Fruit fly (Drosophila melanogaster): ENCODE data around the gene CG9312.

The CG9312 gene

dm6 chr3R:13782578-13782977 lies 17.0 kb downstream of the CG9312 start:
- TF ChIP-seq Rx (GFP tag; IDR thresholded peaks at IDR 0.05) (0 out of 2 replicates have a peak, but pooled peaks have one; percentile 4), Tbp (GFP tag; optimal IDR thresholded peaks at IDR 0.05) (no peak), CG11696 (GFP tag; IDR thresholded peaks at IDR 0.05) (0 out of 2 replicates have a peak, but pooled peaks have one; percentile 49), sens (GFP tag) (peak; percentile 61), fd64A (GFP tag; optimal IDR thresholded peaks at IDR 0.05) (no peak)

DNA sequence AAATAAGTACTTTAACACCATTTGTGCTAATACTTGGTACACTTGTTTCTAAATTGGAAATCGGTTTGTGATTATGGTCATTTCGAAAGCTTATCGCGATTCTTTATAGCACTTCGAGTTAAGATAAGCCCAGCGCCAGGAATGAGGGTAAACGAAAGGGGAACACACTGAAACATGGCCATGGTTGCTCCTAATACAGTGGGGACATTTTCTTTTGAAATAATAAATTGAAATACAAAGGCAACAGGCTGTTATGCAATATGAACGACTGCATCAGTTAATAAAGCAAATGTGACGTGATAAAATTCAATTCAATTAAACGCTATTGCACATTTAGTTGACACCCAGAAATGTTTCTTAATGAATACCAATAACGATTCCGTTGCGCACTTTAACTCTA lies 17.8 kb downstream of the CG9312 start:
- no peak for TF ChIP-seq gem (tag; optimal IDR thresholded peaks at IDR 0.05)
- peak in 1 of 2 experiments; percentile 68 for TF ChIP-seq Pdp1 (GFP tag; optimal IDR thresholded peaks at IDR 0.05)
- no peak for TF ChIP-seq bowl (GFP tag; IDR thresholded peaks at IDR 0.05)
- TF ChIP-seq mirr (GFP tag; optimal IDR thresholded peaks at IDR 0.05): no peak
- TF ChIP-seq exex (tag; optimal IDR thresholded peaks at IDR 0.05): peak; percentile 90
- peak; percentile 13 for TF ChIP-seq Med (GFP tag)
- TF ChIP-seq HLH3B (GFP tag; IDR thresholded peaks at IDR 0.05): no peak

DNA sequence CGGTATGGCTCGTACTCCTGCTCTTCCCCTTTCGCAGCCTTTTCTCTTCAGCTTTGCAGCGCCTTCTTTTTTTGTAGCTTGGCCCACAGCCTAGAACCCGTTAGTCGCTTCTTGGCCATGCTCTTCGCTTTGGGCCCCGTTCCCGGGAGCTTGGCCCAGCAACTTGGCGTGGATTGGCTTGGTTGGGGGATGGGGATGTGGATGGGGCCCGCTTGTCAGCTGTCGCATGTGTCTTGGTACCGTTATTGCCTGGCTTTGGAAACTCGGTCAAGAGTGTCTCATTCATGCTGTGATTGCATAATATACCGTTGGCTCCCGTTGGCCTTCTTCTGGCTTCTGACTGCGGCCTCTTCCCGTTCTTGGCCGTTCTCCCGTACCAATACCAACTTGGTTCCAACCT lies 20.3 kb downstream of the CG9312 start:
- no peak for TF ChIP-seq fu2 (GFP tag; optimal IDR thresholded peaks at IDR 0.05)
- TF ChIP-seq Dref (GFP tag; IDR thresholded peaks at IDR 0.05): peak; percentile 27; the same call in 1 of the 2 replicates
- TF ChIP-seq CG9817 (tag; optimal IDR thresholded peaks at IDR 0.05): no peak
- TF ChIP-seq Eip74EF (GFP tag; optimal IDR thresholded peaks at IDR 0.05): no peak
- no peak for TF ChIP-seq ewg (GFP tag; optimal IDR thresholded peaks at IDR 0.05)
- 0 out of 2 replicates have a peak, but pooled peaks have one; percentile 9 for TF ChIP-seq crol (GFP tag; IDR thresholded peaks at IDR 0.05)
- no peak for TF ChIP-seq CG14860 (GFP tag; IDR thresholded peaks at IDR 0.05; ENCODE audit: partially characterized antibody)
- TF ChIP-seq fd64A (GFP tag; optimal IDR thresholded peaks at IDR 0.05): no peak
- TF ChIP-seq exex (tag; optimal IDR thresholded peaks at IDR 0.05): no peak
- no peak for TF ChIP-seq Nf-YA (GFP tag; IDR thresholded peaks at IDR 0.05)
- peak in 1 of 2 experiments; percentile 31 for TF ChIP-seq Pdp1 (GFP tag; optimal IDR thresholded peaks at IDR 0.05)
- TF ChIP-seq kni (GFP tag; optimal IDR thresholded peaks at IDR 0.05): peak; percentile 35
- no peak for TF ChIP-seq cwo (GFP tag; optimal IDR thresholded peaks at IDR 0.05)
- no peak for TF ChIP-seq CG18619 (GFP tag; optimal IDR thresholded peaks at IDR 0.05)
- TF ChIP-seq Vsx1 (GFP tag; optimal IDR thresholded peaks at IDR 0.05): no peak
- TF ChIP-seq ara (GFP tag; IDR thresholded peaks at IDR 0.05): 0 out of 2 replicates have a peak, but pooled peaks have one; percentile 19
- no peak for TF ChIP-seq NC2α (GFP tag; optimal IDR thresholded peaks at IDR 0.05)
- no peak for TF ChIP-seq CG6254 (GFP tag; optimal IDR thresholded peaks at IDR 0.05)
- no peak for TF ChIP-seq gcm (GFP tag; optimal IDR thresholded peaks at IDR 0.05)
- no peak for TF ChIP-seq CG14965 (GFP tag; optimal IDR thresholded peaks at IDR 0.05; ENCODE audit: borderline replicate concordance)
- no peak for TF ChIP-seq Dip2 (GFP tag; IDR thresholded peaks at IDR 0.05)
- no peak for TF ChIP-seq Atf-2 (GFP tag; optimal IDR thresholded peaks at IDR 0.05)
- no peak for TF ChIP-seq grn (GFP tag; optimal IDR thresholded peaks at IDR 0.05)

- TF ChIP-seq CG15696 (tag; optimal IDR thresholded peaks at IDR 0.05) (peak; percentile 5), Drgx (GFP tag; IDR thresholded peaks at IDR 0.05) (0 out of 2 replicates have a peak, but pooled peaks have one; percentile 13), Pdp1 (GFP tag; optimal IDR thresholded peaks at IDR 0.05) (peak in 1 of 2 experiments; percentile 7), D (optimal IDR thresholded peaks at IDR 0.05) (no peak), D (GFP tag; optimal IDR thresholded peaks at IDR 0.05) (no peak), CG17802 (tag; optimal IDR thresholded peaks at IDR 0.05) (no peak)
Observed at dm6 chr3R:13788224-13788623, 22.7 kb downstream of the CG9312 start.

Measured in whole organism, embryonic.